Fruit fly (Drosophila melanogaster) whole organism, wandering third instar larva: ENCODE measurements around the gene CG14641.

Experiments
- Abd-B ChIP-seq: fragments of >200 bp; optimal IDR thresholded peaks from 2 replicates; lab custom pipeline; 2017; ENCODE audit warnings: missing biosample characterization, missing genetic modification characterization
- CG32264 ChIP-seq: fragments of 200-800 bp; sonication (Bioruptor generic); optimal IDR thresholded peaks from 2 replicates; lab custom pipeline; 2016; ENCODE audit warnings: missing biosample characterization, missing genetic modification characterization
- CG9705 ChIP-seq: fragments of 200-800 bp; sonication (Bioruptor generic); optimal IDR thresholded peaks from 2 replicates; lab custom pipeline; 2018; ENCODE audit warnings: missing biosample characterization, mild to moderate bottlenecking, missing genetic modification characterization
- CrebA ChIP-seq: fragments of 200-800 bp; sonication (Bioruptor generic); optimal IDR thresholded peaks from 2 replicates; lab custom pipeline; 2016; ENCODE audit warnings: missing biosample characterization, mild to moderate bottlenecking, missing genetic modification characterization, borderline replicate concordance
- Dfd ChIP-seq: fragments of >200 bp; optimal IDR thresholded peaks from 2 replicates; lab custom pipeline; 2017; ENCODE audit warnings: missing biosample characterization, missing genetic modification characterization
- Dif ChIP-seq: fragments of 200-275, 200-300 bp; sonication (Bioruptor generic); optimal IDR thresholded peaks from 2 replicates; lab custom pipeline; 2018; ENCODE audit warnings: missing biosample characterization, missing genetic modification characterization; ENCODE audit not compliant: partially characterized antibody
- GATAd ChIP-seq: sonication (Bioruptor generic); optimal IDR thresholded peaks from 2 replicates; lab custom pipeline; 2016; ENCODE audit warnings: missing biosample characterization, missing genetic modification characterization
- HLH106 ChIP-seq: fragments of 200-800 bp; optimal IDR thresholded peaks from 3 replicates; lab custom pipeline; 2019; ENCODE audit warnings: missing biosample characterization, mild to moderate bottlenecking, missing genetic modification characterization, moderate library complexity
- Hnf4 ChIP-seq: fragments of 200-800 bp; sonication (Bioruptor generic); optimal IDR thresholded peaks from 2 replicates; lab custom pipeline; 2016; ENCODE audit warnings: missing biosample characterization, mild to moderate bottlenecking, missing genetic modification characterization
- Hr78 ChIP-seq: fragments of >200 bp; optimal IDR thresholded peaks from 2 replicates; lab custom pipeline; 2017; ENCODE audit warnings: missing biosample characterization, missing genetic modification characterization
- Hr83 ChIP-seq: fragments of 200-300 bp; sonication (Bioruptor generic); optimal IDR thresholded peaks from 2 replicates; lab custom pipeline; 2016; ENCODE audit warnings: missing biosample characterization, mild to moderate bottlenecking, missing genetic modification characterization, moderate library complexity; ENCODE audit not compliant: poor library complexity, severe bottlenecking
- Jra ChIP-seq: sonication (Bioruptor generic); optimal IDR thresholded peaks from 2 replicates; lab custom pipeline; 2016; ENCODE audit warnings: missing biosample characterization, missing genetic modification characterization
- Mio ChIP-seq: sonication (Bioruptor generic); optimal IDR thresholded peaks from 2 replicates; lab custom pipeline; 2016; ENCODE audit warnings: missing biosample characterization, missing genetic modification characterization
- Myc ChIP-seq: fragments of >200 bp; optimal IDR thresholded peaks from 2 replicates; lab custom pipeline; 2017
- N ChIP-seq: fragments of >200 bp; optimal IDR thresholded peaks from 2 replicates; lab custom pipeline; 2018; ENCODE audit warnings: missing biosample characterization, missing external identifiers, missing genetic modification characterization
- OdsH ChIP-seq: fragments of 200-800 bp; sonication (Bioruptor generic); optimal IDR thresholded peaks from 2 replicates; lab custom pipeline; 2016; ENCODE audit warnings: missing biosample characterization, mild to moderate bottlenecking, missing genetic modification characterization
- Rel ChIP-seq, 2 experiments: fragments of 200-800 bp; sonication (Bioruptor generic) in 1 of 2; optimal IDR thresholded peaks; 2 replicates in 1 of 2; 3 replicates in 1 of 2; lab custom pipeline; 2016 to 2019; ENCODE audit warnings: mild to moderate bottlenecking in 2 of 2, missing biosample characterization in 2 of 2, missing genetic modification characterization in 2 of 2, moderate library complexity in 1 of 2
- Sp1 ChIP-seq: fragments of 200-800 bp; sonication (Bioruptor generic); optimal IDR thresholded peaks from 3 replicates; lab custom pipeline; 2019; ENCODE audit warnings: missing biosample characterization, mild to moderate bottlenecking, missing genetic modification characterization, moderate library complexity
- Vsx2 ChIP-seq: fragments of 200-300, 225-300 bp; sonication (Bioruptor generic); optimal IDR thresholded peaks from 2 replicates; lab custom pipeline; 2018; ENCODE audit warnings: missing biosample characterization, missing genetic modification characterization; ENCODE audit not compliant: partially characterized antibody
- br ChIP-seq: fragments of 200-800 bp; sonication (Bioruptor generic); optimal IDR thresholded peaks from 2 replicates; lab custom pipeline; 2016; ENCODE audit warnings: missing biosample characterization, missing genetic modification characterization
- brk ChIP-seq: fragments of 200-800 bp; sonication (Bioruptor generic); optimal IDR thresholded peaks from 2 replicates; lab custom pipeline; 2016; ENCODE audit warnings: missing biosample characterization, mild to moderate bottlenecking, missing genetic modification characterization
- dl ChIP-seq, 2 experiments: fragments of 175-275, 200-275 bp in 1 of 2; fragments of 200-275 bp in 1 of 2; sonication (Bioruptor generic); optimal IDR thresholded peaks; lab custom pipeline; 2018; ENCODE audit warnings: mild to moderate bottlenecking in 2 of 2, missing biosample characterization in 2 of 2, missing genetic modification characterization in 2 of 2, moderate library complexity in 2 of 2; ENCODE audit not compliant: partially characterized antibody in 2 of 2, insufficient read depth in 1 of 2
- dmrt93B ChIP-seq: fragments of 200-800 bp; sonication (Bioruptor generic); optimal IDR thresholded peaks from 2 replicates; lab custom pipeline; 2018; ENCODE audit warnings: missing biosample characterization, mild to moderate bottlenecking, missing genetic modification characterization
- dsf ChIP-seq: sonication (Bioruptor generic); optimal IDR thresholded peaks from 2 replicates; lab custom pipeline; 2016; ENCODE audit warnings: missing biosample characterization, missing genetic modification characterization, borderline replicate concordance
- ey ChIP-seq: fragments of 200-800 bp; sonication (Bioruptor generic); optimal IDR thresholded peaks from 2 replicates; lab custom pipeline; 2016; ENCODE audit warnings: missing biosample characterization, missing genetic modification characterization
- foxo ChIP-seq, 2 experiments: fragments of 200-800 bp; sonication (Bioruptor generic); optimal IDR thresholded peaks; 2 replicates in 1 of 2; 3 replicates in 1 of 2; lab custom pipeline; 2016 to 2017; ENCODE audit warnings: missing biosample characterization in 2 of 2, missing genetic modification characterization in 2 of 2
- fru ChIP-seq: fragments of 200-800 bp; sonication (Bioruptor generic); optimal IDR thresholded peaks from 3 replicates; lab custom pipeline; 2016; ENCODE audit warnings: missing biosample characterization, mild to moderate bottlenecking, missing genetic modification characterization
- h ChIP-seq: fragments of 200-800 bp; sonication (Bioruptor generic); optimal IDR thresholded peaks from 3 replicates; lab custom pipeline; 2016; ENCODE audit warnings: missing biosample characterization, mild to moderate bottlenecking, missing genetic modification characterization
- jim ChIP-seq: fragments of 175-275, 200-325 bp; sonication (Bioruptor generic); optimal IDR thresholded peaks from 2 replicates; lab custom pipeline; 2016; ENCODE audit warnings: missing biosample characterization, mild to moderate bottlenecking, missing genetic modification characterization
- lola ChIP-seq: fragments of >200 bp; optimal IDR thresholded peaks from 2 replicates; lab custom pipeline; 2017; ENCODE audit warnings: missing biosample characterization, missing genetic modification characterization
- pan ChIP-seq: fragments of >200 bp; optimal IDR thresholded peaks from 2 replicates; lab custom pipeline; 2017
- psq ChIP-seq: fragments of 200-800 bp; sonication (Bioruptor generic); optimal IDR thresholded peaks from 3 replicates; lab custom pipeline; 2017; ENCODE audit warnings: missing biosample characterization, mild to moderate bottlenecking, missing genetic modification characterization, moderate library complexity
- rgr ChIP-seq: fragments of 200-800 bp; sonication (Bioruptor generic); optimal IDR thresholded peaks from 3 replicates; lab custom pipeline; 2016; ENCODE audit warnings: missing biosample characterization, mild to moderate bottlenecking, missing genetic modification characterization
- sage ChIP-seq: fragments of 200-800 bp; sonication (Bioruptor generic); optimal IDR thresholded peaks from 2 replicates; lab custom pipeline; 2016; ENCODE audit warnings: missing biosample characterization, mild to moderate bottlenecking, missing genetic modification characterization
- sv ChIP-seq: fragments of 200-800 bp; sonication (Bioruptor generic); optimal IDR thresholded peaks from 3 replicates; lab custom pipeline; 2016; ENCODE audit warnings: missing biosample characterization, missing genetic modification characterization
- tai ChIP-seq: sonication (Bioruptor generic); optimal IDR thresholded peaks from 2 replicates; lab custom pipeline; 2016; ENCODE audit warnings: missing biosample characterization, missing genetic modification characterization
- usp ChIP-seq: fragments of >200 bp; optimal IDR thresholded peaks from 2 replicates; lab custom pipeline; 2017; ENCODE audit warnings: missing biosample characterization, missing genetic modification characterization
- woc ChIP-seq: sonication (Bioruptor generic); optimal IDR thresholded peaks from 2 replicates; lab custom pipeline; 2016; ENCODE audit warnings: missing biosample characterization, mild to moderate bottlenecking, missing genetic modification characterization

Gene CG14641

dm6 chr3R:4228426-4228825, 3.7 kb downstream of the CG14641 start:
- no peak for TF ChIP-seq CG9705 (GFP tag; lab: Kevin White, UChicago)

dm6 chr3R:4220780-4221179, 11.4 kb downstream of the CG14641 start:
- TF ChIP-seq Hr78 (GFP tag; lab: Kevin White, UChicago): no peak
- no peak for TF ChIP-seq usp
- TF ChIP-seq Jra (GFP tag; lab: Kevin White, UChicago): no peak
- no peak for TF ChIP-seq lola (GFP tag; lab: Kevin White, UChicago)
- no peak for TF ChIP-seq brk (GFP tag; lab: Kevin White, UChicago)
- TF ChIP-seq woc (GFP tag; lab: Kevin White, UChicago): no peak
- no peak for TF ChIP-seq fru
- TF ChIP-seq Rel (GFP tag; optimal IDR thresholded peaks at IDR 0.05; lab: Kevin White, UChicago): no peak
- peak; percentile 13 for TF ChIP-seq Rel (tag; optimal IDR thresholded peaks at IDR 0.05; lab: Kevin White, UChicago)
- TF ChIP-seq dl (GFP tag; optimal IDR thresholded peaks at IDR 0.05; lab: Kevin White, UChicago; ENCODE audit: insufficient read depth in 1 of 2, partially characterized antibody in 2 of 2): no peak
- TF ChIP-seq psq (GFP tag; lab: Kevin White, UChicago): no peak
- TF ChIP-seq tai: no peak
- no peak for TF ChIP-seq Dif (GFP tag; lab: Kevin White, UChicago)
- no peak for TF ChIP-seq Mio (GFP tag; lab: Kevin White, UChicago)
- TF ChIP-seq CG9705 (GFP tag; lab: Kevin White, UChicago): peak; percentile 16
- no peak for TF ChIP-seq sv (GFP tag; lab: Kevin White, UChicago)
- TF ChIP-seq N: no peak
- TF ChIP-seq br: peak; percentile 13
- TF ChIP-seq Myc (lab: Kevin White, UChicago): peak; percentile 37
- TF ChIP-seq OdsH (GFP tag; lab: Kevin White, UChicago): no peak
- TF ChIP-seq ey (GFP tag; lab: Kevin White, UChicago): peak; percentile 9
- TF ChIP-seq pan (lab: Kevin White, UChicago): no peak
- no peak for TF ChIP-seq rgr
- peak; percentile 43 for TF ChIP-seq HLH106
- TF ChIP-seq Sp1: peak; percentile 23
- TF ChIP-seq sage (GFP tag; lab: Kevin White, UChicago): no peak
- TF ChIP-seq h (GFP tag; lab: Kevin White, UChicago): peak; percentile 29
- peak; percentile 54 for TF ChIP-seq Hr83 (GFP tag; lab: Kevin White, UChicago)
- no peak for TF ChIP-seq Dfd (GFP tag; lab: Kevin White, UChicago)
- no peak for TF ChIP-seq CG32264
- no peak for TF ChIP-seq CrebA (GFP tag; lab: Kevin White, UChicago)
- TF ChIP-seq jim (GFP tag; lab: Kevin White, UChicago): no peak
- TF ChIP-seq GATAd (GFP tag; lab: Kevin White, UChicago): no peak
- TF ChIP-seq dsf (GFP tag; lab: Kevin White, UChicago): no peak
- TF ChIP-seq Vsx2: no peak
- no peak for TF ChIP-seq Abd-B (GFP tag; lab: Kevin White, UChicago)
- TF ChIP-seq foxo (GFP tag; optimal IDR thresholded peaks at IDR 0.05; lab: Kevin White, UChicago): peak in 1 of 2 experiments; percentile 43
- no peak for TF ChIP-seq Hnf4 (GFP tag; lab: Kevin White, UChicago)
- no peak for TF ChIP-seq dmrt93B (GFP tag; lab: Kevin White, UChicago)

dm6 chr3R:4220030-4220429, 12.1 kb downstream of the CG14641 start, which contains the start of gene CG31516:
Gene CG31516, minus strand, starts transcription at chr3R:4220130.
- TF ChIP-seq Hr83 (GFP tag; lab: Kevin White, UChicago) (no peak), Rel (GFP tag; optimal IDR thresholded peaks at IDR 0.05; lab: Kevin White, UChicago) (no peak), Rel (tag; optimal IDR thresholded peaks at IDR 0.05; lab: Kevin White, UChicago) (peak; percentile 83)
